Worm (Caenorhabditis elegans) whole organism, late embryonic: ENCODE results near the gene C17B7.12.
"Not testable (repeated sequence)": the region's sequence is repeated elsewhere in the genome, so short reads cannot be mapped to it uniquely, and the experiment has no call there.

Source experiments
- F13H6.1 ChIP-seq: sonication (generic microtip); optimal IDR thresholded peaks from 2 replicates; lab custom pipeline; 2016; ENCODE audit warnings: missing genetic modification characterization, missing compliant biosample characterization
- T23F11.4 ChIP-seq: fragments of 200-800 bp; sonication (Bioruptor generic); optimal IDR thresholded peaks from 2 replicates; lab custom pipeline; 2018; ENCODE audit warnings: mild to moderate bottlenecking, missing genetic modification characterization, missing compliant biosample characterization
- ama-1 ChIP-seq: fragments of 150-350 bp; optimal IDR thresholded peaks from 2 replicates; lab custom pipeline; 2014
- ceh-24 ChIP-seq: sonication (generic microtip); optimal IDR thresholded peaks from 2 replicates; lab custom pipeline; 2016; ENCODE audit warnings: mild to moderate bottlenecking, missing genetic modification characterization, missing compliant biosample characterization
- odd-2 ChIP-seq: sonication (generic microtip); optimal IDR thresholded peaks from 2 replicates; lab custom pipeline; 2017; ENCODE audit warnings: antibody characterized with exemption, mild to moderate bottlenecking, missing genetic modification characterization, missing compliant biosample characterization
- pat-9 ChIP-seq: fragments of 200-800 bp; sonication (Bioruptor generic); optimal IDR thresholded peaks from 2 replicates; lab custom pipeline; 2018; ENCODE audit warnings: mild to moderate bottlenecking, missing genetic modification characterization, moderate library complexity, missing compliant biosample characterization
- rnt-1 ChIP-seq: sonication (generic microtip); optimal IDR thresholded peaks from 2 replicates; lab custom pipeline; 2016; ENCODE audit warnings: missing genetic modification characterization, missing compliant biosample characterization
- tbx-2 ChIP-seq: sonication (generic microtip); optimal IDR thresholded peaks from 2 replicates; lab custom pipeline; 2016; ENCODE audit warnings: missing genetic modification characterization, missing compliant biosample characterization

- not testable (repeated sequence) for TF ChIP-seq pat-9 (tag; lab: Kevin White, UChicago); odd-2 (tag; lab: Kevin White, UChicago); T23F11.4 (GFP tag; lab: Kevin White, UChicago); ama-1; tbx-2 (tag; lab: Kevin White, UChicago); rnt-1; F13H6.1 (tag; lab: Kevin White, UChicago); ceh-24 (tag; lab: Kevin White, UChicago)
Measured at ce11 chrV:3367773-3368172, 14.7 kb downstream of the C17B7.12 start, which contains the start of gene C04E12.2.
